Worm (Caenorhabditis elegans): ENCODE data around the gene Y54G2A.26.

DNA sequence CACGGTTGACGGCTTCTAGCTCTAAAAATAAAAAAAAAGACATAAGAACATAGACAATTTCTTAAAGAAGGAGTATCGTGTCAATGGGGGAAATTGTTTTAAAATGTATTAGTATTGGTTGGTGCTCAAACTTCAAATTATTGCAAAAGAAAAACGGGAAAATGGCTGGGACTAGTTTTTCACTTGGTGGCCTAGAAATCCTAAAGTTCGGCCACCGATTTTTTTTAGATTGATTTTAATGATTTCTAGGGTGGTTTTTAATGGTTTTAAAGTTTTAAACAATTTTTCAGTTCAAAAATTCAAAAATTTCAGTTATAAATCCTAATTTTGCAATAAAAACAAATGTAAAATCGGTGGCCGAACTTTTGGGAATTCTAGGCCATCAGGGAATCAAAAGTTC, 8.6 kb downstream of the Y54G2A.26 start:
- TF ChIP-seq flt-1 (GFP tag; IDR thresholded peaks at IDR 0.05) = no peak
- no peak for TF ChIP-seq klf-2 (GFP tag; conservative IDR thresholded peaks at IDR 0.05)
- no peak for TF ChIP-seq tab-1 (GFP tag; IDR thresholded peaks at IDR 0.05)
- no peak for TF ChIP-seq ztf-23 (GFP tag; IDR thresholded peaks at IDR 0.05)
- TF ChIP-seq ref-1 (GFP tag; conservative IDR thresholded peaks at IDR 0.05) = no peak
- TF ChIP-seq T22C8.4 (GFP tag; IDR thresholded peaks at IDR 0.05) = no peak
- TF ChIP-seq ztf-29 (GFP tag; IDR thresholded peaks at IDR 0.05) = no peak
- no peak for TF ChIP-seq med-1 (GFP tag; optimal IDR thresholded peaks at IDR 0.05; ENCODE audit: insufficient read depth)
- TF ChIP-seq cog-1 (tag; optimal IDR thresholded peaks at IDR 0.05) = no peak

All from whole organism, midembryonic.